Worm (Caenorhabditis elegans) whole organism, L4 larva: Measurements from ENCODE around the gene pdzd-8.
A peak's percentile ranks its signal among the peaks of the same experiment; 100 is the strongest.

ENCODE experiments used
- D1046.2 ChIP-seq: fragments of 200-800 bp; sonication (Bioruptor generic); IDR thresholded peaks from 2 replicates; pipeline ENCODE4 v1.3.6; 2022; ENCODE audit warnings: missing genetic modification characterization, missing compliant biosample characterization
- Y48G9A.11 ChIP-seq: fragments of 200-800 bp; sonication (Bioruptor generic); IDR thresholded peaks from 2 replicates; pipeline ENCODE4 v1.3.6; 2022; ENCODE audit warnings: missing genetic modification reagents, missing genetic modification characterization, missing compliant biosample characterization
- dve-1 ChIP-seq: sonication (generic microtip); optimal IDR thresholded peaks from 2 replicates; lab custom pipeline; 2017; ENCODE audit warnings: antibody characterized with exemption, mild to moderate bottlenecking, missing genetic modification characterization, missing compliant biosample characterization; ENCODE audit not compliant: insufficient read depth
- lin-39 ChIP-seq: fragments of 150-350 bp; optimal IDR thresholded peaks from 2 replicates; lab custom pipeline; 2014; ENCODE audit warnings: missing biosample characterization, missing genetic modification reagents, missing genetic modification characterization
- nhr-6 ChIP-seq: fragments of 150-350 bp; optimal IDR thresholded peaks from 2 replicates; lab custom pipeline; 2014; ENCODE audit warnings: missing biosample characterization, missing genetic modification characterization
- nhr-76 ChIP-seq: fragments of 150-350 bp; optimal IDR thresholded peaks from 2 replicates; lab custom pipeline; 2014; ENCODE audit warnings: missing biosample characterization, missing genetic modification characterization
- rbr-2 ChIP-seq: sonication (generic microtip); optimal IDR thresholded peaks from 2 replicates; lab custom pipeline; 2016; ENCODE audit warnings: missing genotype, missing genetic modification characterization, missing compliant biosample characterization
- skn-1 ChIP-seq: fragments of 150-350 bp; optimal IDR thresholded peaks from 2 replicates; lab custom pipeline; 2014; ENCODE audit warnings: missing biosample characterization, missing genetic modification characterization
- unc-39 ChIP-seq: sonication (generic microtip); optimal IDR thresholded peaks from 2 replicates; lab custom pipeline; 2017; ENCODE audit warnings: missing biosample characterization, missing genetic modification characterization

DNA sequence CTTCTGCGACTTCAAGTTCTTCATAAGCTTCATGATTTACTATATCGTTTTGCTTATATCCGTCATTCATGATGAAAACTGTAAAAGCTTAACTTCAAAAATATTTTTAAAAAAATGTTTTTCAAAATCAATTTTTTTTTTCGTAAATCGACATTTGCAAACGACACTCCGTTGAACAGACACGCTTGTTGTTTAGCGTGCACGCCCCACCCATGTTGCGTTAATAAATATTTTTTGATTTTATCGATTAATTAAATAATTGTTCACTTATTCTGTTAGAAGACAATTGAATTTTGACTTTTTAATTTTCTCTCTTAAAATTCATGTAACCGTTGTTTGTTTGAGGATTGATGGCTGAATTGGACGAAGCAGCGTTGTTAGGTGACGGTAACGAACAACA is 49.3 kb upstream of the pdzd-8 start, which contains the start of the genes D1046.2 and cfim-2:
- TF ChIP-seq unc-39 (no peak), dve-1 (tag; lab: Kevin White, UChicago) (peak; percentile 12), lin-39 (tag; lab: Kevin White, UChicago) (no peak), D1046.2 (GFP tag; lab: Robert Waterston, UW) (no peak), rbr-2 (no peak), skn-1 (tag; lab: Kevin White, UChicago) (no peak), nhr-6 (tag; lab: Kevin White, UChicago) (no peak), Y48G9A.11 (no peak), nhr-76 (tag; lab: Kevin White, UChicago) (no peak)
